Fruit fly (Drosophila melanogaster): ENCODE measurements around the gene CG42331.
A peak's percentile ranks its signal among the peaks of the same experiment; 100 is the strongest.

CG42331 gene

DNA sequence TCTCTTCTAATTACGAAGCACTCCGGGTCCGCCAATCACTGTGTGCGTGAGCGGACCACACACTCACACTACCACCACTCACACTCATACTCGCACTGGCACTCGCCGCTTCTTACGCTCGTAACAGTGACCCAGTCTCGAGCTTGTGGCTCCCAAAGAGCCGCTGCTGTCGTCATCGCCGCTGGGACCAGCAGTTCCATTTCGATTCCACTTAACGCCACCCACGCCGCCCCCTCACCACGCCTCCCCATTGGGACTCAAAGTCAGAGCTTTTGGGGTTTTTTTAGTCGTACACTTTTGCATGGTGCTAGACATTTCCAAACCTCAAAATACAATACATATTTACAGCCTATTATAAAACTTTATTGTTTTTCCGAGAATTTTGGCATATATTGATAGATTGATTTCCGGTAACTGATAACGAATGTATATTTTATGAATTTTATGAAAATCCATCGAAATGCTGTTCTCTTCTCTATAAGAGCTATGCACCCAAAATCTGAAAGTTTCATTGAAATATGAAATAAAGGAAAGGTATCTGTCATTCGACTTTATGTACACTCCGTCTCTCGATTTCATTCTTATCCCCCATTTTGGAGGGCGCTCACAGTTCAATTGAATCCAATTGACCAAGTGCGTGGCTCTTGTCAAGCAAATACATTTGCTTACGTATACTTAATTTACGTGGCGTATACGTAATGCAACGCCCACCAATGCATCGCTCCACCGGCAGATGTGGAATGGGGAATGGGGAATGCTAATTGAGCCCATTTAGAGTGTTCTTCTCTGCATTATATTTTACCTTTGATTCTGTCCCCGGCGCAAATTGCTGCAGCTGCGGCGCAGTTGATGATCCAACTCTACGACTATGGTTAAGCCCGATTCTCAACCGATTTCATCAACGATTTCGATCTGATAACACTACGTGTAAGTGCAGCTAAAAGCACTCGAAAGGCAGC lies at the start of gene CG42331 (continued):
- TF ChIP-seq Adf1 (GFP tag; IDR thresholded peaks at IDR 0.05) = peak; percentile 71
- TF ChIP-seq CG15601 (tag; optimal IDR thresholded peaks at IDR 0.05) = peak; percentile 31
- peak; percentile 2 for TF ChIP-seq grn (GFP tag; optimal IDR thresholded peaks at IDR 0.05)
- peak; percentile 64 for TF ChIP-seq lilli (GFP tag; optimal IDR thresholded peaks at IDR 0.05)
- TF ChIP-seq dysf (GFP tag; IDR thresholded peaks at IDR 0.05) = peak; percentile 83
- TF ChIP-seq klu (GFP tag; IDR thresholded peaks at IDR 0.05) = peak; percentile 64
- no peak for TF ChIP-seq chn (GFP tag; optimal IDR thresholded peaks at IDR 0.05)
- no peak for TF ChIP-seq Drgx (GFP tag; IDR thresholded peaks at IDR 0.05)
- no peak for TF ChIP-seq Dfd (GFP tag; optimal IDR thresholded peaks at IDR 0.05)
- TF ChIP-seq CG11456 (GFP tag; IDR thresholded peaks at IDR 0.05) = no peak
- peak; percentile 39 for TF ChIP-seq fu2 (GFP tag; optimal IDR thresholded peaks at IDR 0.05)
- peak; percentile 81 for TF ChIP-seq Hmr (GFP tag; optimal IDR thresholded peaks at IDR 0.05)
- no peak for TF ChIP-seq fru (optimal IDR thresholded peaks at IDR 0.05)
- peak; percentile 51 for TF ChIP-seq sisA (GFP tag; IDR thresholded peaks at IDR 0.05)
- no peak for TF ChIP-seq dm (GFP tag; optimal IDR thresholded peaks at IDR 0.05)
- no peak for TF ChIP-seq crp (GFP tag; optimal IDR thresholded peaks at IDR 0.05)
- TF ChIP-seq CG15479 (GFP tag; optimal IDR thresholded peaks at IDR 0.05) = no peak
- no peak for TF ChIP-seq ham (GFP tag; IDR thresholded peaks at IDR 0.05)
- peak; percentile 54 for TF ChIP-seq Abd-B (GFP tag; optimal IDR thresholded peaks at IDR 0.05)
- no peak for TF ChIP-seq nerfin-2 (GFP tag; IDR thresholded peaks at IDR 0.05; ENCODE audit: partially characterized antibody)
- TF ChIP-seq cg (GFP tag; optimal IDR thresholded peaks at IDR 0.05) = peak; percentile 76
- peak; percentile 52 for TF ChIP-seq salm (tag; optimal IDR thresholded peaks at IDR 0.05)
- TF ChIP-seq CG2202 (tag; optimal IDR thresholded peaks at IDR 0.05) = no peak
- peak; percentile 35; the same call in 1 of the 2 replicates for TF ChIP-seq seq (GFP tag; IDR thresholded peaks at IDR 0.05)
- TF ChIP-seq NC2α (GFP tag; optimal IDR thresholded peaks at IDR 0.05) = no peak
- no peak for TF ChIP-seq mld (GFP tag; IDR thresholded peaks at IDR 0.05; ENCODE audit: partially characterized antibody)
- no peak for TF ChIP-seq Kr (GFP tag; optimal IDR thresholded peaks at IDR 0.05)
- peak; percentile 42; the same call in 1 of the 2 replicates for TF ChIP-seq HLH3B (GFP tag; IDR thresholded peaks at IDR 0.05)
- TF ChIP-seq dan (GFP tag; IDR thresholded peaks at IDR 0.05) = no peak
- TF ChIP-seq p53 (GFP tag; optimal IDR thresholded peaks at IDR 0.05) = no peak
- TF ChIP-seq caup (GFP tag; optimal IDR thresholded peaks at IDR 0.05; ENCODE audit: severe bottlenecking) = peak; percentile 27
- peak; percentile 28; the same call in 1 of the 2 replicates for TF ChIP-seq sob (GFP tag; IDR thresholded peaks at IDR 0.05)
- peak; percentile 2 for TF ChIP-seq tin (GFP tag; optimal IDR thresholded peaks at IDR 0.05)
- TF ChIP-seq hb (GFP tag; IDR thresholded peaks at IDR 0.05; ENCODE audit: partially characterized antibody) = no peak
- TF ChIP-seq CG7372 (GFP tag; IDR thresholded peaks at IDR 0.05) = peak; percentile 30
- peak; percentile 82 for TF ChIP-seq row (GFP tag; IDR thresholded peaks at IDR 0.05)
- no peak for TF ChIP-seq CG33213 (GFP tag; optimal IDR thresholded peaks at IDR 0.05)
- TF ChIP-seq mirr (GFP tag; optimal IDR thresholded peaks at IDR 0.05) = peak; percentile 24
- TF ChIP-seq Sox102F (GFP tag; optimal IDR thresholded peaks at IDR 0.05) = peak; percentile 76
- peak; percentile 11 for TF ChIP-seq Six4 (GFP tag; optimal IDR thresholded peaks at IDR 0.05)
- TF ChIP-seq maf-S (GFP tag; optimal IDR thresholded peaks at IDR 0.05) = peak; percentile 21
- no peak for TF ChIP-seq CG10321 (GFP tag; IDR thresholded peaks at IDR 0.05)
- TF ChIP-seq CG34224 (GFP tag; IDR thresholded peaks at IDR 0.05; ENCODE audit: partially characterized antibody) = no peak
- TF ChIP-seq rib (GFP tag; IDR thresholded peaks at IDR 0.05) = no peak
- no peak for TF ChIP-seq MTF-1 (GFP tag; optimal IDR thresholded peaks at IDR 0.05; ENCODE audit: borderline replicate concordance)
- TF ChIP-seq sens-2 (GFP tag; IDR thresholded peaks at IDR 0.05) = no peak
- peak; percentile 31 for TF ChIP-seq abd-A (tag; optimal IDR thresholded peaks at IDR 0.05)
- TF ChIP-seq CG10979 (tag; optimal IDR thresholded peaks at IDR 0.05) = peak; percentile 46
- TF ChIP-seq CG13424 (tag; optimal IDR thresholded peaks at IDR 0.05) = peak; percentile 69
